Worm (Caenorhabditis elegans): ENCODE results near the gene sdz-33.

Gene sdz-33

DNA sequence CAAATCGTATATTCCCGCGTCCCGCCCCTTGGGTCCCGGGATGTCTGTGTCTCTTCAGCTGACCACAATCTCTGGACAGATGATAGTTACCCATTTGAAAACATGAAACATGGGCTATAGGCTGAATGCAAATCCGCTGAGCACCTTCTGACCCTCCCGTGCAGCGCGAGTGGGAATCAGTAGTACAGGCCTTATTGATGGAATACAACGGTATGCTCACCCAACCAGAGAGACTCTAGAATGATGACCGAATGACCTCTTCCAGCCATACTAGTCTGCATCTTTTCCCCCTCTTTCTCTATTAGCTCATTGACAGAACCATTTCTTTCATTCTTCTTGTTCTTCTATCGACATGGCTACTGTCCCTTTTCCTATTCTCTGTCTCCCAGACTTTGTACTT, at the start of gene sdz-33:
sdz-33 (plus strand) TSS at position 301 of the 400 bp plus-strand sequence.
- TF ChIP-seq egrh-3 (GFP tag; IDR thresholded peaks at IDR 0.05): no peak
- TF ChIP-seq ccch-3 (GFP tag; optimal IDR thresholded peaks at IDR 0.05): no peak
- TF ChIP-seq ZK185.1 (tag; optimal IDR thresholded peaks at IDR 0.05; ENCODE audit: poor library complexity, severe bottlenecking): no peak
- no peak for TF ChIP-seq madf-3 (GFP tag; IDR thresholded peaks at IDR 0.05)
- no peak for TF ChIP-seq T26A5.8 (tag; optimal IDR thresholded peaks at IDR 0.05)
- TF ChIP-seq hmg-1.2 (GFP tag; IDR thresholded peaks at IDR 0.05): no peak
- no peak for TF ChIP-seq hmg-20 (GFP tag; IDR thresholded peaks at IDR 0.05)
- no peak for TF ChIP-seq efl-1 (GFP tag; optimal IDR thresholded peaks at IDR 0.05)

DNA sequence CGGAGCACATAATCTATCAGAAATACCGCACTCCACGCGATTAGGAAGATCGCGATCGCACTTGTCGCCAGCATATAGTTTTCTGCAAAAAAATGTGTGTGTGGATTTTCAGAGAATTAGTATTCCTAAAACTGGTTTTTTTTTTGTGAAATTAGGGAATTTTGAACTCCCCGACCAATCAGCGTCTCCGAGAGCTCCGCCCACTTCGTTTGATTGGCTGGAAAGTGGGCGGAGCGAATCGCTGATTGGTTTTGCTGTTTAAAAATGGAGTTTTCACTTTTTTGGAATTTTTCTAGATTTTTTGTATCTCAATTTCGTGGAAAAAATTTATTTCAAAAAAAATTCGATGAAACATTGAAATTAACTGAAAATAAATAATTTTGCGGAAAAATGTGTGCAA, 46.2 kb upstream of the sdz-33 start:
- no peak for TF ChIP-seq Y79H2A.3 (GFP tag; conservative IDR thresholded peaks at IDR 0.05)
- TF ChIP-seq nfyb-1 (GFP tag; IDR thresholded peaks at IDR 0.05): peak; percentile 52
- no peak for TF ChIP-seq sea-2 (GFP tag; IDR thresholded peaks at IDR 0.05)
- TF ChIP-seq madf-8 (GFP tag; conservative IDR thresholded peaks at IDR 0.05): no peak
- TF ChIP-seq B0261.1 (tag; optimal IDR thresholded peaks at IDR 0.05): no peak
- no peak for TF ChIP-seq athp-1 (tag; optimal IDR thresholded peaks at IDR 0.05)
- no peak for TF ChIP-seq snpc-1.1 (tag; optimal IDR thresholded peaks at IDR 0.05; ENCODE audit: insufficient read depth)

DNA sequence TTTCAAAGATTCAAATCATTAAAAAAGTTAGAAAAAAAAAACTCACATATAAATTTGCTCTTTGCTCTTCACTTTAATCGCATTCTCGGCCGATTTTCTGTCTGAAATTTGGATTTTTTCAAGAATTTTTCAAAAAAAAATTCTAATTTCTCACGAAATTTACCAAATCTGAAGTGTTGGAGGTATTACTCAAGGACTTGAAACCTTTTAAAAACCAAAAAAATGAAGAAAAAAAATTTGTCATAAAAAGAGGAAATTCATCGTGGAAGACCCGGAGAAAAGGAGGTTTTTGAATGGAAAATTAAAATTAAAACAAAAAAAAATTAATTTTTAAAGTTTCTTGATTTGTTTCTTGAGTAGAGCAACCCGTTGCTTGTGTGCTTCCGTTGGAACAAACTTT, 45.1 kb upstream of the sdz-33 start, which contains the start of gene Y56A3A.2:
Y56A3A.2 (minus strand) TSS at position 101 of the 400 bp plus-strand sequence.
- TF ChIP-seq hmg-1.2 (GFP tag; IDR thresholded peaks at IDR 0.05) (no peak), aptf-3 (GFP tag; IDR thresholded peaks at IDR 0.05) (no peak), zim-3 (tag; optimal IDR thresholded peaks at IDR 0.05) (no peak), aptf-2 (GFP tag; conservative IDR thresholded peaks at IDR 0.05) (no peak), F39B2.1 (GFP tag; IDR thresholded peaks at IDR 0.05) (no peak), akir-1 (GFP tag; optimal IDR thresholded peaks at IDR 0.05) (no peak), pha-4 (tag; optimal IDR thresholded peaks at IDR 0.05) (no peak), B0261.1 (tag; optimal IDR thresholded peaks at IDR 0.05) (no peak), lin-40 (tag; optimal IDR thresholded peaks at IDR 0.05) (no peak)

DNA sequence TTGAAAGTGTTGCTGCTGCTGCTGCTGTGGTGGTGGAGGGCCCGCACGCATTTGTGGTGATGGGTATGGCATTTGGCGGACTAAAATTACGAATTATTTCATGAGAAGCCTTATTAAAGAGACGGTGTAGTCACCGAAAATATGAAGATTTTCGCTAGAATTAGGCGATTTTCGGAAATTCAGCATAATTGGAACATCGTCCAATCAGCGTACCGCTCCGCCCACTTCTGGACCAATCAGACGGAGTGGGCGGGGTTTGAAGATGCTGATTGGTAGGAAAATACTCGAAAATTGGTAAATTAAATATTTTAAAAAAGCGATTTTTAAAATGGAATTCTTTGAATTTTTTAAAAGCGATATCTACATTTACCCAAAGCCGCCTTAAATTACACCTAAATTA, 41.1 kb upstream of the sdz-33 start:
- TF ChIP-seq ztf-28 (GFP tag; IDR thresholded peaks at IDR 0.05) (no peak), nfyb-1 (GFP tag; IDR thresholded peaks at IDR 0.05) (peak; percentile 58; the same call in 1 of the 2 replicates)

DNA sequence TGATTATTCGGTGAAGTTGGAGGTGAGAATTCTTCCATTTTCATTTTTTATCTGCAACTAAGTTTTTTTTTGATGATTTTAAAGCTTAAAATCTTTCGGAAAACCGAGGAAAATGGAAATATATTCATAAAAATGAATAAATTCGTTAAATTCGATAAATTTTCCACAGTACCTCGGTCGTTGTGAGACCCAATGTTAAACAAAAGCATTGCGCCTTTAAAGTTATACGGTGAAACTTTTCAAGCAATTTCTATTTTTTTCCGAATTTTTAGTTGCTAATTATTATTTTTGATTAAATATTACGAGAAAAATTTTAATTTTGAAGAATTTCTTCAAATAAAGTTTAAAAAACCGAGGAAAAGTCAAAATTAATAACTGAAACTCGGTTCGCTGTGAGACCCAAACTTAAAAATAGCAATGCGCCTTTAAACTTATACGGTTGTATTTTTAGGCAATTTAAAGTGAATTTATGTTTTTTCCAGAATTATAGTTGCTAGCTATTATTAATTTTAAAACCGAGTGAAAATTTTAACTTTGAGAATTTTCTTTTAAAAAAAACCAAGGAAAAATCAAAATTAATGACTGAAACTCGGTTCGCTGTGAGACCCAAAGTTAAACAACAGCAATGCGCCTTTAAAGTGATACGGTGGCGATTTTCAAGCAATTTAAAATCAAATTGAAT, 37.9 kb upstream of the sdz-33 start, which contains the start of gene taf-12:
taf-12 (minus strand) TSS at position 51 of the 682 bp plus-strand sequence.
- TF ChIP-seq lin-54 (GFP tag; optimal IDR thresholded peaks at IDR 0.05): peak; percentile 61
- TF ChIP-seq Y56A3A.18 (GFP tag; IDR thresholded peaks at IDR 0.05): no peak
- 0 out of 2 replicates have a peak, but pooled peaks have one; percentile 27 for TF ChIP-seq mcd-1 (GFP tag; IDR thresholded peaks at IDR 0.05)
- TF ChIP-seq snpc-3.4 (tag; optimal IDR thresholded peaks at IDR 0.05): peak; percentile 7
- TF ChIP-seq lsl-1 (GFP tag; optimal IDR thresholded peaks at IDR 0.05): peak; percentile 100
- TF ChIP-seq D2030.7 (GFP tag; IDR thresholded peaks at IDR 0.05): peak; percentile 57; the same call in 1 of the 2 replicates
- TF ChIP-seq nhr-27 (tag; optimal IDR thresholded peaks at IDR 0.05): no peak
- no peak for TF ChIP-seq F23B12.7 (tag; optimal IDR thresholded peaks at IDR 0.05; ENCODE audit: insufficient read depth)
- peak; percentile 65 for TF ChIP-seq athp-1 (tag; optimal IDR thresholded peaks at IDR 0.05)
- TF ChIP-seq ccch-3 (GFP tag; optimal IDR thresholded peaks at IDR 0.05): no peak
- peak; percentile 80 for TF ChIP-seq madf-8 (GFP tag; conservative IDR thresholded peaks at IDR 0.05)
- TF ChIP-seq snpc-1.3 (tag; optimal IDR thresholded peaks at IDR 0.05; ENCODE audit: insufficient read depth): no peak
- TF ChIP-seq die-1 (tag; optimal IDR thresholded peaks at IDR 0.05): no peak
- peak; percentile 31 for TF ChIP-seq unc-130 (GFP tag; optimal IDR thresholded peaks at IDR 0.05)
- no peak for TF ChIP-seq F39B2.1 (GFP tag; IDR thresholded peaks at IDR 0.05)
- TF ChIP-seq unc-62 (GFP tag; optimal IDR thresholded peaks at IDR 0.05): no peak
- peak; percentile 97 for TF ChIP-seq madf-6 (GFP tag; IDR thresholded peaks at IDR 0.05)
- TF ChIP-seq B0035.1 (tag; optimal IDR thresholded peaks at IDR 0.05): no peak
- TF ChIP-seq him-1 (tag; optimal IDR thresholded peaks at IDR 0.05): peak; percentile 13
- no peak for TF ChIP-seq B0336.3 (GFP tag; IDR thresholded peaks at IDR 0.05)
- TF ChIP-seq tbp1 (GFP tag; optimal IDR thresholded peaks at IDR 0.05): peak; percentile 31

Measured in whole organism, young adult.